Fruit fly (Drosophila melanogaster) Kc167 (cell line): ENCODE results near the gene CG1636.

ENCODE experiments used
- Myc ChIP-seq: fragments of >200 bp; optimal IDR thresholded peaks from 2 replicates; lab custom pipeline; 2017; ENCODE audit warnings: missing external identifiers
- Sin3A ChIP-seq: fragments of >200 bp; optimal IDR thresholded peaks from 2 replicates; lab custom pipeline; 2018; ENCODE audit warnings: missing external identifiers
- h ChIP-seq: fragments of >200 bp; optimal IDR thresholded peaks from 3 replicates; lab custom pipeline; 2018; ENCODE audit warnings: missing external identifiers
- insv ChIP-seq: fragments of >200 bp; optimal IDR thresholded peaks from 3 replicates; lab custom pipeline; 2018; ENCODE audit warnings: missing external identifiers
- psq ChIP-seq: fragments of >200 bp; optimal IDR thresholded peaks from 2 replicates; lab custom pipeline; 2017; ENCODE audit warnings: missing external identifiers
- ttk ChIP-seq: sonication (Bioruptor generic); optimal IDR thresholded peaks from 2 replicates; lab custom pipeline; 2017; ENCODE audit warnings: missing external identifiers

- TF ChIP-seq insv (lab: Kevin White, UChicago) (no peak), Sin3A (lab: Kevin White, UChicago) (no peak), Myc (no peak), ttk (lab: Kevin White, UChicago) (no peak), psq (lab: Kevin White, UChicago) (no peak), h (lab: Kevin White, UChicago) (no peak)
These were observed 1.7 kb upstream of the CG1636 start, which contains the start of gene Corp for dm6 chrX:8271363-8272061.
